Worm (Caenorhabditis elegans) whole organism, L3 larva: Measurements from ENCODE around the gene nlp-20.

Experiments used
- ceh-16 ChIP-seq: sonication (generic microtip); optimal IDR thresholded peaks from 2 replicates; lab custom pipeline; 2017; ENCODE audit warnings: missing biosample characterization, missing genetic modification characterization
- daf-12 ChIP-seq: fragments of 150-350 bp; optimal IDR thresholded peaks from 2 replicates; lab custom pipeline; 2014; ENCODE audit warnings: missing biosample characterization, missing genetic modification reagents, missing genetic modification characterization
- elt-3 ChIP-seq, 3 experiments: fragments of 150-350 bp in 1 of 3; sonication (generic microtip) in 2 of 3; optimal IDR thresholded peaks; 2 replicates in 2 of 3; 4 replicates in 1 of 3; lab custom pipeline; 2014 to 2017; ENCODE audit warnings: missing biosample characterization in 3 of 3, missing genetic modification characterization in 3 of 3
- fkh-10 ChIP-seq: sonication (generic microtip); optimal IDR thresholded peaks from 2 replicates; lab custom pipeline; 2017; ENCODE audit warnings: missing biosample characterization, missing genetic modification reagents, missing genetic modification characterization
- fos-1 ChIP-seq: fragments of 150-350 bp; optimal IDR thresholded peaks from 2 replicates; lab custom pipeline; 2014; ENCODE audit warnings: missing biosample characterization, missing genetic modification characterization
- hmg-11 ChIP-seq: sonication (generic microtip); optimal IDR thresholded peaks from 2 replicates; lab custom pipeline; 2016; ENCODE audit warnings: missing genetic modification characterization, missing compliant biosample characterization
- lin-15B ChIP-seq: fragments of 150-350 bp; optimal IDR thresholded peaks from 2 replicates; lab custom pipeline; 2014; ENCODE audit warnings: missing biosample characterization, missing genetic modification characterization
- lin-39 ChIP-seq: fragments of 150-350 bp; optimal IDR thresholded peaks from 2 replicates; lab custom pipeline; 2018; ENCODE audit warnings: missing biosample characterization, missing genetic modification reagents, missing genetic modification characterization
- lsy-12 ChIP-seq: sonication (generic microtip); optimal IDR thresholded peaks from 2 replicates; lab custom pipeline; 2016; ENCODE audit warnings: mild to moderate bottlenecking, missing genetic modification characterization, missing compliant biosample characterization
- mdl-1 ChIP-seq: fragments of 150-350 bp; optimal IDR thresholded peaks from 2 replicates; lab custom pipeline; 2014; ENCODE audit warnings: missing biosample characterization, missing genetic modification characterization
- mml-1 ChIP-seq: fragments of 150-350 bp; sonication (generic microtip); optimal IDR thresholded peaks from 3 replicates; lab custom pipeline; 2014; ENCODE audit warnings: missing biosample characterization, missing genetic modification characterization
- nfya-1 ChIP-seq: sonication (generic microtip); optimal IDR thresholded peaks from 2 replicates; lab custom pipeline; 2017; ENCODE audit warnings: missing genetic modification characterization, mild to moderate bottlenecking, missing compliant biosample characterization, antibody characterized with exemption, moderate library complexity; ENCODE audit not compliant: insufficient read depth
- pha-4 ChIP-seq: fragments of 150-350 bp; optimal IDR thresholded peaks from 2 replicates; lab custom pipeline; 2014; ENCODE audit warnings: missing biosample characterization, missing genetic modification reagents, missing genetic modification characterization
- pqm-1 ChIP-seq: fragments of 150-350 bp; optimal IDR thresholded peaks from 2 replicates; lab custom pipeline; 2017; ENCODE audit warnings: missing biosample characterization, missing genetic modification characterization, inconsistent platforms
- snpc-4 ChIP-seq: fragments of 150-350 bp; optimal IDR thresholded peaks from 2 replicates; lab custom pipeline; 2014; ENCODE audit warnings: missing biosample characterization, missing genetic modification characterization
- unc-39 ChIP-seq: sonication (generic microtip); optimal IDR thresholded peaks from 4 replicates; lab custom pipeline; 2017; ENCODE audit warnings: missing biosample characterization, missing genetic modification characterization
- ztf-11 ChIP-seq: fragments of 150-350 bp; optimal IDR thresholded peaks from 2 replicates; lab custom pipeline; 2014; ENCODE audit warnings: missing biosample characterization, missing genetic modification characterization

nlp-20 gene

ce11 chrIV:7612523-7612922 is 30.3 kb downstream of the nlp-20 start:
- no peak for TF ChIP-seq unc-39 (tag; lab: Kevin White, UChicago)
- TF ChIP-seq ztf-11 (tag; lab: Kevin White, UChicago): no peak
- no peak for TF ChIP-seq pqm-1
- TF ChIP-seq lsy-12 (tag; lab: Kevin White, UChicago): no peak
- TF ChIP-seq, all 47 proteins: peak for 0

ce11 chrIV:7611396-7611795 is 31.5 kb downstream of the nlp-20 start:
- TF ChIP-seq lsy-12 (tag; lab: Kevin White, UChicago) (no peak), fkh-10 (peak; percentile 5), hmg-11 (peak; percentile 12), lin-39 (peak; percentile 74), pha-4 (tag; lab: Kevin White, UChicago) (no peak), lin-15B (tag; lab: Kevin White, UChicago) (no peak), nfya-1 (tag; lab: Kevin White, UChicago) (peak; percentile 19)

- TF ChIP-seq snpc-4 (tag; lab: Kevin White, UChicago) (no peak), ceh-16 (tag; lab: Kevin White, UChicago) (no peak)
Measured at ce11 chrIV:7608111-7608510, 34.8 kb downstream of the nlp-20 start.

- no peak for TF ChIP-seq elt-3 (tag; optimal IDR thresholded peaks at IDR 0.05; lab: Kevin White, UChicago)
- no peak for TF ChIP-seq mml-1 (tag; lab: Kevin White, UChicago)
- TF ChIP-seq fos-1 (tag; lab: Kevin White, UChicago): no peak
- no peak for TF ChIP-seq ceh-16 (tag; lab: Kevin White, UChicago)
- no peak for TF ChIP-seq mdl-1 (tag; lab: Kevin White, UChicago)
- no peak for TF ChIP-seq daf-12
Measured at ce11 chrIV:7605413-7605812, 37.5 kb downstream of the nlp-20 start.
